Fruit fly (Drosophila melanogaster) S2 (cell line): ENCODE results near the gene Hsp26.

Experiments
- CG8478 ChIP-seq: fragments of >200 bp; optimal IDR thresholded peaks from 2 replicates; lab custom pipeline; 2018
- CTCF ChIP-seq, 2 experiments: fragments of >200 bp; optimal IDR thresholded peaks; 2 replicates each; lab custom pipeline; 2018

DNA sequence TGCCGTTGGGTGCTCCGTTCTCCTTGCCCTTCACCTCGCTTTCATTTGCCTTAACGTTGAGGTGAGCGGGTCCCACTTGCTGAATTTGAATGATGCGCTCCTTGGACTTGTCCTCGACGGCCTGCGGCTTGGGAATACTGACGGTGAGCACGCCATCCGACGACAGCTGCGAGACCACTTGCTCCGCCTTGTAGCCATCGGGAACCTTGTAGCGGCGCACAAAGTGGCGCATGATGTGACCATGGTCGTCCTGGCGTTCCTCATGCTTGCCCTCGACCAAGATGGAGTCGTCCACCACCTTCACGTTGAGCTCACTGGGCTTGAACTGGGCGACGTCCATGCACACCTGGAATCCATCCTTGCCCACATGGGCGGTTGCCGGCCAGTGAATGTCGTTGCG is 654 bp downstream of the Hsp26 start:
- no peak for TF ChIP-seq CTCF (optimal IDR thresholded peaks at IDR 0.05; lab: Kevin White, UChicago)
- TF ChIP-seq CG8478 (lab: Kevin White, UChicago): no peak
